Fruit fly (Drosophila melanogaster) whole organism, prepupa: ENCODE results near the gene CG14535.

Source experiments
- Blimp-1 ChIP-seq: fragments of 200-800 bp; sonication (Bioruptor generic); optimal IDR thresholded peaks from 3 replicates; lab custom pipeline; 2017; ENCODE audit warnings: missing biosample characterization, missing genetic modification characterization, mild to moderate bottlenecking, moderate library complexity, missing genetic modification reagents
- CG10631 ChIP-seq: fragments of 200-800 bp; sonication (Bioruptor generic); optimal IDR thresholded peaks from 2 replicates; lab custom pipeline; 2016; ENCODE audit warnings: missing biosample characterization, missing genetic modification characterization
- CG10669 ChIP-seq: fragments of 200-800 bp; sonication (Bioruptor generic); optimal IDR thresholded peaks from 3 replicates; lab custom pipeline; 2018; ENCODE audit warnings: missing biosample characterization, mild to moderate bottlenecking, missing genetic modification characterization, moderate library complexity
- CG11294 ChIP-seq: fragments of 200-800 bp; sonication (Bioruptor generic); IDR thresholded peaks from 2 replicates; pipeline ENCODE4 v1.3.6; 2022; ENCODE audit warnings: missing biosample characterization, missing genetic modification characterization
- CG11762 ChIP-seq: fragments of 200-800 bp; sonication (Bioruptor generic); optimal IDR thresholded peaks from 3 replicates; lab custom pipeline; 2016; ENCODE audit warnings: missing biosample characterization, missing genetic modification characterization; ENCODE audit not compliant: insufficient read depth
- CG15336 ChIP-seq: fragments of 200-800 bp; sonication (Bioruptor generic); IDR thresholded peaks from 2 replicates; pipeline ENCODE4 v1.3.6; 2022; ENCODE audit warnings: missing biosample characterization, missing genetic modification characterization
- CG1621 ChIP-seq: fragments of 200-800 bp; sonication (Bioruptor generic); optimal IDR thresholded peaks from 3 replicates; lab custom pipeline; 2018; ENCODE audit warnings: missing biosample characterization, mild to moderate bottlenecking, missing genetic modification characterization
- CG16779 ChIP-seq: fragments of 200-800 bp; sonication (Bioruptor generic); optimal IDR thresholded peaks from 3 replicates; lab custom pipeline; 2017; ENCODE audit warnings: missing biosample characterization, mild to moderate bottlenecking, missing genetic modification characterization
- CG3032 ChIP-seq: fragments of 200-800 bp; optimal IDR thresholded peaks from 2 replicates; lab custom pipeline; 2019; ENCODE audit warnings: missing biosample characterization, mild to moderate bottlenecking, missing genetic modification characterization, moderate library complexity
- CG32006 ChIP-seq: fragments of 200-800 bp; sonication (Bioruptor generic); optimal IDR thresholded peaks from 3 replicates; lab custom pipeline; 2017; ENCODE audit warnings: missing biosample characterization, mild to moderate bottlenecking, missing genetic modification characterization
- CG34406 ChIP-seq: fragments of 200-800 bp; sonication (Bioruptor generic); optimal IDR thresholded peaks from 3 replicates; lab custom pipeline; 2016; ENCODE audit warnings: missing biosample characterization, missing genetic modification characterization
- CG3919 ChIP-seq: fragments of 200-800 bp; sonication (Bioruptor generic); optimal IDR thresholded peaks from 3 replicates; lab custom pipeline; 2016; ENCODE audit warnings: missing biosample characterization, missing genetic modification characterization
- CG4318 ChIP-seq: fragments of 200-800 bp; sonication (Bioruptor generic); optimal IDR thresholded peaks from 3 replicates; lab custom pipeline; 2017; ENCODE audit warnings: missing biosample characterization, mild to moderate bottlenecking, missing genetic modification characterization
- CG6163 ChIP-seq: fragments of 200-800 bp; sonication (Bioruptor generic); IDR thresholded peaks from 3 replicates; pipeline ENCODE4 v1.3.6; 2022; ENCODE audit warnings: missing biosample characterization, missing genetic modification characterization
- CG6792 ChIP-seq: fragments of 200-800 bp; sonication (Bioruptor generic); optimal IDR thresholded peaks from 3 replicates; lab custom pipeline; 2016; ENCODE audit warnings: missing biosample characterization, missing genetic modification characterization
- CG6808 ChIP-seq: fragments of 200-800 bp; sonication (Bioruptor generic); optimal IDR thresholded peaks from 3 replicates; lab custom pipeline; 2017; ENCODE audit warnings: missing biosample characterization, missing genetic modification characterization, mild to moderate bottlenecking, moderate library complexity, missing genetic modification reagents
- CG6854 ChIP-seq: fragments of 200-800 bp; sonication (Bioruptor generic); optimal IDR thresholded peaks from 2 replicates; lab custom pipeline; 2017; ENCODE audit warnings: missing biosample characterization, mild to moderate bottlenecking, missing genetic modification characterization
- CG7368 ChIP-seq: fragments of 200-800 bp; sonication (Bioruptor generic); optimal IDR thresholded peaks from 3 replicates; lab custom pipeline; 2016; ENCODE audit warnings: missing biosample characterization, missing genetic modification characterization
- CG8119 ChIP-seq: fragments of 200-800 bp; sonication (Bioruptor generic); IDR thresholded peaks from 3 replicates; pipeline ENCODE4 v1.3.6; 2022; ENCODE audit warnings: missing biosample characterization, missing genetic modification characterization
- CG8632 ChIP-seq: fragments of 200-800 bp; sonication (Bioruptor generic); optimal IDR thresholded peaks from 3 replicates; lab custom pipeline; 2016; ENCODE audit warnings: missing biosample characterization, missing genetic modification characterization
- Eip75B ChIP-seq: fragments of 200-800 bp; sonication (Bioruptor generic); optimal IDR thresholded peaks from 3 replicates; lab custom pipeline; 2016; ENCODE audit warnings: missing biosample characterization, missing genetic modification characterization
- Eip78C ChIP-seq: fragments of 200-800 bp; sonication (Bioruptor generic); peaks from one replicate; lab custom pipeline; 2016; ENCODE audit warnings: missing biosample characterization, missing genetic modification characterization
- Eip93F ChIP-seq: fragments of 200-800 bp; sonication (Bioruptor generic); optimal IDR thresholded peaks from 2 replicates; lab custom pipeline; 2016; ENCODE audit warnings: missing biosample characterization, mild to moderate bottlenecking, missing genetic modification characterization
- Ets21C ChIP-seq: fragments of 200-800 bp; sonication (Bioruptor generic); optimal IDR thresholded peaks from 3 replicates; lab custom pipeline; 2016; ENCODE audit warnings: missing biosample characterization, missing genetic modification characterization
- Ets96B ChIP-seq: fragments of 200-800 bp; optimal IDR thresholded peaks from 2 replicates; lab custom pipeline; 2019; ENCODE audit warnings: missing biosample characterization, mild to moderate bottlenecking, missing genetic modification characterization, moderate library complexity
- Hr39 ChIP-seq: fragments of 200-800 bp; sonication (Bioruptor generic); optimal IDR thresholded peaks from 2 replicates; lab custom pipeline; 2016; ENCODE audit warnings: missing biosample characterization, missing genetic modification characterization
- Hr4 ChIP-seq: fragments of 200-800 bp; sonication (Bioruptor generic); optimal IDR thresholded peaks from 3 replicates; lab custom pipeline; 2016; ENCODE audit warnings: missing biosample characterization, missing genetic modification characterization
- Lpt ChIP-seq: fragments of 200-800 bp; sonication (Bioruptor generic); optimal IDR thresholded peaks from 3 replicates; lab custom pipeline; 2016; ENCODE audit warnings: missing biosample characterization, missing genetic modification characterization
- OdsH ChIP-seq: fragments of 200-800 bp; sonication (Bioruptor generic); optimal IDR thresholded peaks from 3 replicates; lab custom pipeline; 2016; ENCODE audit warnings: missing biosample characterization, missing genetic modification characterization
- Smox ChIP-seq: fragments of 200-800 bp; sonication (Bioruptor generic); optimal IDR thresholded peaks from 3 replicates; lab custom pipeline; 2016; ENCODE audit warnings: missing biosample characterization, missing genetic modification characterization
- Sox14 ChIP-seq: fragments of 200-800 bp; sonication (Bioruptor generic); optimal IDR thresholded peaks from 3 replicates; lab custom pipeline; 2016; ENCODE audit warnings: missing biosample characterization, missing genetic modification characterization
- achi ChIP-seq: fragments of 200-800 bp; sonication (Bioruptor generic); optimal IDR thresholded peaks from 3 replicates; lab custom pipeline; 2016; ENCODE audit warnings: missing biosample characterization, missing genetic modification characterization
- acj6 ChIP-seq: fragments of 200-800 bp; sonication (Bioruptor generic); optimal IDR thresholded peaks from 3 replicates; lab custom pipeline; 2016; ENCODE audit warnings: missing biosample characterization, missing genetic modification characterization
- cyc ChIP-seq: fragments of 200-800 bp; sonication (Bioruptor generic); optimal IDR thresholded peaks from 3 replicates; lab custom pipeline; 2016; ENCODE audit warnings: missing biosample characterization, missing genetic modification characterization
- dac ChIP-seq: fragments of 200-800 bp; sonication (Bioruptor generic); optimal IDR thresholded peaks from 2 replicates; lab custom pipeline; 2017; ENCODE audit warnings: missing biosample characterization, mild to moderate bottlenecking, missing genetic modification characterization
- eg ChIP-seq: fragments of 200-800 bp; sonication (Bioruptor generic); IDR thresholded peaks from 3 replicates; pipeline ENCODE4 v1.3.6; 2022; ENCODE audit warnings: missing biosample characterization, missing genetic modification characterization
- esn ChIP-seq: fragments of 200-800 bp; sonication (Bioruptor generic); optimal IDR thresholded peaks from 2 replicates; lab custom pipeline; 2016; ENCODE audit warnings: missing biosample characterization, mild to moderate bottlenecking, missing genetic modification characterization, moderate library complexity
- fd59A ChIP-seq: fragments of 200-800 bp; sonication (Bioruptor generic); optimal IDR thresholded peaks from 2 replicates; lab custom pipeline; 2017; ENCODE audit warnings: missing biosample characterization, mild to moderate bottlenecking, missing genetic modification characterization, missing genetic modification reagents
- fd85E ChIP-seq: fragments of 200-800 bp; sonication (Bioruptor generic); optimal IDR thresholded peaks from 3 replicates; lab custom pipeline; 2016; ENCODE audit warnings: missing biosample characterization, missing genetic modification characterization
- lz ChIP-seq: fragments of 200-800 bp; sonication (Bioruptor generic); optimal IDR thresholded peaks from 3 replicates; lab custom pipeline; 2016; ENCODE audit warnings: missing biosample characterization, missing genetic modification characterization
- net ChIP-seq: fragments of 200-800 bp; sonication (Bioruptor generic); optimal IDR thresholded peaks from 3 replicates; lab custom pipeline; 2016; ENCODE audit warnings: missing biosample characterization, missing genetic modification characterization
- pdm3 ChIP-seq: fragments of 200-800 bp; sonication (Bioruptor generic); optimal IDR thresholded peaks from 3 replicates; lab custom pipeline; 2016; ENCODE audit warnings: missing biosample characterization, missing genetic modification characterization
- salr ChIP-seq, 2 experiments: fragments of 200-800 bp; sonication (Bioruptor generic); optimal IDR thresholded peaks; 3 replicates each; lab custom pipeline; 2016 to 2018; ENCODE audit warnings: missing biosample characterization in 2 of 2, missing genetic modification characterization in 2 of 2, mild to moderate bottlenecking in 1 of 2
- spab ChIP-seq: fragments of 200-800 bp; sonication (Bioruptor generic); optimal IDR thresholded peaks from 2 replicates; lab custom pipeline; 2017; ENCODE audit warnings: missing biosample characterization, mild to moderate bottlenecking, missing genetic modification characterization, missing genetic modification reagents
- ss ChIP-seq, 2 experiments: fragments of 200-800 bp; sonication (Bioruptor generic); optimal IDR thresholded peaks; 2 replicates in 1 of 2; 3 replicates in 1 of 2; lab custom pipeline; 2017 to 2018; ENCODE audit warnings: mild to moderate bottlenecking in 2 of 2, missing biosample characterization in 2 of 2, missing genetic modification characterization in 2 of 2, moderate library complexity in 1 of 2
- svp ChIP-seq: fragments of 200-800 bp; sonication (Bioruptor generic); peaks from one replicate; lab custom pipeline; 2016; ENCODE audit warnings: missing biosample characterization, missing genetic modification characterization
- vri ChIP-seq: fragments of 200-800 bp; sonication (Bioruptor generic); optimal IDR thresholded peaks from 3 replicates; lab custom pipeline; 2016; ENCODE audit warnings: missing biosample characterization, mild to moderate bottlenecking, missing genetic modification characterization

CG14535 gene

dm6 chr2L:7899108-7899507 is 43.8 kb upstream of the CG14535 start (continued):
- TF ChIP-seq CG4318 (GFP tag; lab: Kevin White, UChicago) (peak; percentile 64), Sox14 (GFP tag; lab: Kevin White, UChicago) (peak; percentile 55), CG7368 (GFP tag; lab: Kevin White, UChicago) (peak; percentile 48), net (GFP tag; lab: Kevin White, UChicago) (peak; percentile 39), fd59A (GFP tag; lab: Kevin White, UChicago) (peak; percentile 61), acj6 (GFP tag; lab: Kevin White, UChicago) (peak; percentile 57), Ets21C (no peak), vri (GFP tag; lab: Kevin White, UChicago) (no peak), CG3032 (tag; lab: Kevin White, UChicago) (peak; percentile 77), spab (GFP tag; lab: Kevin White, UChicago) (peak; percentile 27), esn (GFP tag; lab: Kevin White, UChicago) (no peak), OdsH (GFP tag; lab: Kevin White, UChicago) (peak; percentile 56), Smox (no peak), CG34406 (GFP tag; lab: Kevin White, UChicago) (peak; percentile 38), salr (GFP tag; optimal IDR thresholded peaks at IDR 0.05; lab: Kevin White, UChicago) (peak; percentile 52 to 79), Hr4 (GFP tag; lab: Kevin White, UChicago) (peak; percentile 74), CG10631 (GFP tag; lab: Kevin White, UChicago) (peak; percentile 70), CG6808 (peak; percentile 2), CG16779 (tag; lab: Kevin White, UChicago) (peak; percentile 38)

dm6 chr2L:7898581-7898980 is 43.3 kb upstream of the CG14535 start:
- TF ChIP-seq salr (GFP tag; optimal IDR thresholded peaks at IDR 0.05; lab: Kevin White, UChicago) = peak in 1 of 2 experiments; percentile 75
- no peak for TF ChIP-seq svp
- peak; percentile 55 for TF ChIP-seq CG6854 (GFP tag; lab: Kevin White, UChicago)
- peak; percentile 77 for TF ChIP-seq fd59A (GFP tag; lab: Kevin White, UChicago)
- TF ChIP-seq CG6163 (GFP tag; lab: Robert Waterston, UW) = peak; percentile 90
- peak; percentile 79 for TF ChIP-seq Ets96B
- peak; percentile 74 for TF ChIP-seq CG6792
- TF ChIP-seq CG8632 (GFP tag; lab: Kevin White, UChicago) = peak; percentile 42
- TF ChIP-seq net (GFP tag; lab: Kevin White, UChicago) = peak; percentile 70
- TF ChIP-seq CG15336 (GFP tag; lab: Robert Waterston, UW) = peak; percentile 82
- peak; percentile 70 for TF ChIP-seq pdm3 (GFP tag; lab: Kevin White, UChicago)
- TF ChIP-seq CG3919 = peak; percentile 78
- TF ChIP-seq CG32006 (GFP tag; lab: Kevin White, UChicago) = peak; percentile 83
- TF ChIP-seq CG34406 (GFP tag; lab: Kevin White, UChicago) = peak; percentile 35
- TF ChIP-seq CG4318 (GFP tag; lab: Kevin White, UChicago) = peak; percentile 66
- peak; percentile 85 for TF ChIP-seq CG3032 (tag; lab: Kevin White, UChicago)
- TF ChIP-seq CG11762 = peak; percentile 71
- peak; percentile 76 for TF ChIP-seq CG7368 (GFP tag; lab: Kevin White, UChicago)
- no peak for TF ChIP-seq vri (GFP tag; lab: Kevin White, UChicago)
- peak; percentile 39 for TF ChIP-seq cyc (GFP tag; lab: Kevin White, UChicago)
- TF ChIP-seq Hr39 = peak; percentile 40
- peak; percentile 53 to 64 for TF ChIP-seq ss (GFP tag; optimal IDR thresholded peaks at IDR 0.05; lab: Kevin White, UChicago)
- no peak for TF ChIP-seq Eip93F (GFP tag; lab: Kevin White, UChicago)
- peak; percentile 76 for TF ChIP-seq spab (GFP tag; lab: Kevin White, UChicago)
- TF ChIP-seq Blimp-1 (GFP tag; lab: Kevin White, UChicago) = peak; percentile 7
- peak; percentile 66 for TF ChIP-seq Lpt (GFP tag; lab: Kevin White, UChicago)
- TF ChIP-seq lz (GFP tag; lab: Kevin White, UChicago) = peak; percentile 54
- TF ChIP-seq OdsH (GFP tag; lab: Kevin White, UChicago) = peak; percentile 70
- TF ChIP-seq eg = peak; percentile 87
- TF ChIP-seq achi = peak; percentile 76
- TF ChIP-seq CG6808 = peak; percentile 82
- peak; percentile 49 for TF ChIP-seq fd85E (GFP tag; lab: Kevin White, UChicago)
- TF ChIP-seq CG1621 (tag; lab: Kevin White, UChicago) = peak; percentile 88
- peak; percentile 74 for TF ChIP-seq acj6 (GFP tag; lab: Kevin White, UChicago)
- peak; percentile 73 for TF ChIP-seq CG10631 (GFP tag; lab: Kevin White, UChicago)
- TF ChIP-seq Sox14 (GFP tag; lab: Kevin White, UChicago) = peak; percentile 77
- TF ChIP-seq CG11294 = peak; percentile 44; the same call in 1 of the 2 replicates
- TF ChIP-seq Hr4 (GFP tag; lab: Kevin White, UChicago) = peak; percentile 77
- TF ChIP-seq CG8119 = peak; percentile 74
- TF ChIP-seq Eip75B (GFP tag; lab: Kevin White, UChicago) = peak; percentile 61
- TF ChIP-seq dac = peak; percentile 65
- TF ChIP-seq CG10669 (GFP tag; lab: Kevin White, UChicago) = peak; percentile 80
- TF ChIP-seq Eip78C (GFP tag; lab: Kevin White, UChicago) = peak; percentile 92
